Fruit fly (Drosophila melanogaster): Measurements from ENCODE around the gene CG18764.
A peak's percentile ranks its signal among the peaks of the same experiment; 100 is the strongest.

Gene CG18764

DNA sequence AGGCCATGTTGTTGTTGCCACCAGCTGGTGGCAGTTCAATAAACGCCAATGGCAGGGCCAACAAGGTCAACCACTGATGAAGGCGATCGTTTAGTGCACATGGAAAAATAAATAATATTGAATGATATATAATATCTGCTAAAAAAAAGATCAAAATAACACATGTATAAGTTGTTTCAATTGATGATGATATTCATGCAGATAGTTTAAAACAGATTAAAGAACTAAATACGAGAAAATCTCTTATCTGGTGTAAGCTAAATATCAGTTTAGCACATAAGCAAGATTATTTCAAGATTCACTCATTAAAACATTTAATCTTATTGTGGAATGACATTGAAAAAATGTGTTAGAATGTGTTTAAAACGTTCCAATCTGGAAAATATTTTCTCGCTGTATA lies 36.8 kb downstream of the CG18764 start (continued):
- TF ChIP-seq CG31365 (tag; optimal IDR thresholded peaks at IDR 0.05) (no peak), eyg (GFP tag; optimal IDR thresholded peaks at IDR 0.05) (no peak), CG8944 (GFP tag; optimal IDR thresholded peaks at IDR 0.05) (no peak), CG13123 (GFP tag; optimal IDR thresholded peaks at IDR 0.05) (no peak), CG3407 (GFP tag; optimal IDR thresholded peaks at IDR 0.05) (no peak), gfzf (GFP tag; optimal IDR thresholded peaks at IDR 0.05) (no peak), CG8290 (GFP tag; optimal IDR thresholded peaks at IDR 0.05) (no peak), CG8290 (tag; optimal IDR thresholded peaks at IDR 0.05) (peak in 1 of 2 experiments; percentile 9), sd (tag; optimal IDR thresholded peaks at IDR 0.05) (peak; percentile 66), CG16779 (GFP tag; IDR thresholded peaks at IDR 0.05) (no peak), CG33557 (GFP tag; optimal IDR thresholded peaks at IDR 0.05) (no peak), her (GFP tag; optimal IDR thresholded peaks at IDR 0.05) (no peak), Ptx1 (GFP tag; IDR thresholded peaks at IDR 0.05) (peak; percentile 62), E2f2 (GFP tag; IDR thresholded peaks at IDR 0.05) (no peak), CG12942 (GFP tag; optimal IDR thresholded peaks at IDR 0.05) (peak; percentile 11), phol (tag; optimal IDR thresholded peaks at IDR 0.05) (peak; percentile 61), Mrtf (GFP tag; IDR thresholded peaks at IDR 0.05) (0 out of 3 replicates have a peak, but pooled peaks have one; percentile 22), gsb (GFP tag; IDR thresholded peaks at IDR 0.05) (no peak), lola (GFP tag; optimal IDR thresholded peaks at IDR 0.05) (peak in 1 of 3 experiments; percentile 7), Hr78 (GFP tag; optimal IDR thresholded peaks at IDR 0.05) (peak in 1 of 2 experiments; percentile 64), CG17328 (GFP tag; IDR thresholded peaks at IDR 0.05) (0 out of 2 replicates have a peak, but pooled peaks have one; percentile 13), CG12659 (GFP tag; optimal IDR thresholded peaks at IDR 0.05) (peak; percentile 28), HLHmδ (GFP tag; optimal IDR thresholded peaks at IDR 0.05) (no peak), Dad (GFP tag; optimal IDR thresholded peaks at IDR 0.05) (no peak), Rfx (GFP tag; IDR thresholded peaks at IDR 0.05) (no peak), CG30020 (tag; optimal IDR thresholded peaks at IDR 0.05) (no peak), ttk (GFP tag; IDR thresholded peaks at IDR 0.05) (peak; percentile 35; the same call in 1 of the 2 replicates), CG18764 (GFP tag; optimal IDR thresholded peaks at IDR 0.05) (no peak), MESR4 (GFP tag; optimal IDR thresholded peaks at IDR 0.05) (no peak), CG11696 (GFP tag; IDR thresholded peaks at IDR 0.05) (no peak), toy (GFP tag; IDR thresholded peaks at IDR 0.05) (no peak), CG6683 (GFP tag; optimal IDR thresholded peaks at IDR 0.05) (no peak), pita (GFP tag; optimal IDR thresholded peaks at IDR 0.05) (no peak), sc (optimal IDR thresholded peaks at IDR 0.05) (no peak), sc (GFP tag; optimal IDR thresholded peaks at IDR 0.05) (no peak), chinmo (GFP tag; IDR thresholded peaks at IDR 0.05; ENCODE audit: partially characterized antibody) (no peak; the same call in 3 of the 4 replicates), CG11560 (tag; IDR thresholded peaks at IDR 0.05) (no peak), Nf-YB (GFP tag; optimal IDR thresholded peaks at IDR 0.05) (peak; percentile 3), peb (GFP tag; IDR thresholded peaks at IDR 0.05) (no peak), B-H2 (GFP tag; optimal IDR thresholded peaks at IDR 0.05) (no peak), CG18599 (GFP tag; optimal IDR thresholded peaks at IDR 0.05) (no peak), CG9932 (GFP tag; IDR thresholded peaks at IDR 0.05) (no peak), abd-A (tag; optimal IDR thresholded peaks at IDR 0.05) (peak; percentile 1), HLH3B (GFP tag; IDR thresholded peaks at IDR 0.05) (no peak), mld (GFP tag; IDR thresholded peaks at IDR 0.05; ENCODE audit: partially characterized antibody) (no peak), gcm2 (GFP tag; optimal IDR thresholded peaks at IDR 0.05) (no peak), CG12236 (GFP tag; optimal IDR thresholded peaks at IDR 0.05) (no peak), B-H1 (GFP tag; IDR thresholded peaks at IDR 0.05) (no peak; the same call in 2 of the 3 replicates), CG31224 (GFP tag; IDR thresholded peaks at IDR 0.05) (no peak), Oli (tag; optimal IDR thresholded peaks at IDR 0.05) (peak; percentile 70), CG17186 (GFP tag; optimal IDR thresholded peaks at IDR 0.05) (no peak), CTCF (GFP tag; optimal IDR thresholded peaks at IDR 0.05) (no peak)
